Worm (Caenorhabditis elegans) whole organism, early embryonic: ENCODE data around the gene clec-79.

Source experiments
- F13C5.2 ChIP-seq: sonication (generic microtip); optimal IDR thresholded peaks from 2 replicates; lab custom pipeline; 2017; ENCODE audit warnings: mild to moderate bottlenecking, missing genetic modification characterization, inconsistent platforms, missing compliant biosample characterization
- ama-1 ChIP-seq: fragments of 150-350 bp; optimal IDR thresholded peaks from 2 replicates; lab custom pipeline; 2014
- ceh-13 ChIP-seq: fragments of 200-800 bp; sonication (Bioruptor generic); optimal IDR thresholded peaks from 2 replicates; lab custom pipeline; 2018; ENCODE audit warnings: mild to moderate bottlenecking, missing genetic modification characterization, missing compliant biosample characterization
- ceh-36 ChIP-seq: sonication (generic microtip); optimal IDR thresholded peaks from 2 replicates; lab custom pipeline; 2016; ENCODE audit warnings: missing genetic modification characterization, inconsistent platforms, missing compliant biosample characterization
- flt-1 ChIP-seq: fragments of 200-800 bp; sonication (Bioruptor generic); IDR thresholded peaks from 2 replicates; pipeline ENCODE4 v1.3.6; 2022; ENCODE audit warnings: missing genetic modification characterization, missing compliant biosample characterization
- hnd-1 ChIP-seq: sonication (generic microtip); optimal IDR thresholded peaks from 2 replicates; lab custom pipeline; 2016; ENCODE audit warnings: missing genetic modification characterization, missing compliant biosample characterization
- pes-1 ChIP-seq: fragments of 200-800 bp; sonication (Bioruptor generic); IDR thresholded peaks from 2 replicates; pipeline ENCODE4 v1.3.6; 2022; ENCODE audit warnings: missing genetic modification reagents, missing genetic modification characterization, missing compliant biosample characterization
- scrt-1 ChIP-seq: fragments of 200-800 bp; sonication (Bioruptor generic); IDR thresholded peaks from 2 replicates; pipeline ENCODE4 v1.3.6; 2022; ENCODE audit warnings: missing genetic modification characterization, missing compliant biosample characterization
- tbx-11 ChIP-seq: fragments of 200-800 bp; sonication (Bioruptor generic); IDR thresholded peaks from 2 replicates; pipeline ENCODE4 v1.3.6; 2022; ENCODE audit warnings: missing genetic modification characterization, missing compliant biosample characterization
- tbx-37 ChIP-seq: fragments of 200-800 bp; sonication (Bioruptor generic); conservative IDR thresholded peaks from 2 replicates; pipeline ENCODE4 v1.3.6; 2022; ENCODE audit warnings: missing genetic modification reagents, missing genetic modification characterization, missing compliant biosample characterization
- tra-4 ChIP-seq: sonication (generic microtip); optimal IDR thresholded peaks from 2 replicates; lab custom pipeline; 2017; ENCODE audit warnings: missing genetic modification characterization, missing compliant biosample characterization

- TF ChIP-seq ceh-36 (tag; lab: Kevin White, UChicago) = no peak
- no peak for TF ChIP-seq hnd-1 (tag; lab: Kevin White, UChicago)
- TF ChIP-seq ama-1 = no peak
- no peak for TF ChIP-seq pes-1 (GFP tag; lab: Robert Waterston, UW)
- no peak for TF ChIP-seq scrt-1
- TF ChIP-seq tbx-37 (GFP tag; lab: Robert Waterston, UW) = no peak
- TF ChIP-seq flt-1 (GFP tag; lab: Robert Waterston, UW) = no peak
- no peak for TF ChIP-seq ceh-13 (GFP tag; lab: Kevin White, UChicago)
- no peak for TF ChIP-seq tra-4 (tag; lab: Kevin White, UChicago)
- TF ChIP-seq F13C5.2 = no peak
- no peak for TF ChIP-seq tbx-11 (GFP tag; lab: Robert Waterston, UW)
Measured at ce11 chrIV:3962584-3962983, 10.6 kb upstream of the clec-79 start, which contains the start of gene Y46C8AM.1.
